Worm (Caenorhabditis elegans) whole organism, mixed stage, embryonic: ENCODE measurements around the gene suca-1.

Source experiments
- M03D4.4 ChIP-seq: sonication (generic microtip); optimal IDR thresholded peaks from 2 replicates; lab custom pipeline; 2017; ENCODE audit warnings: mild to moderate bottlenecking, missing genetic modification characterization, missing compliant biosample characterization
- bed-3 ChIP-seq: fragments of 200-800 bp; sonication (Bioruptor generic); optimal IDR thresholded peaks from 3 replicates; lab custom pipeline; 2018; ENCODE audit warnings: mild to moderate bottlenecking, missing genetic modification characterization, moderate library complexity, missing compliant biosample characterization
- blmp-1 ChIP-seq: fragments of 150-350 bp; optimal IDR thresholded peaks from 2 replicates; lab custom pipeline; 2014; ENCODE audit warnings: missing biosample characterization, missing genetic modification characterization
- ceh-39 ChIP-seq: fragments of 150-350 bp; optimal IDR thresholded peaks from 2 replicates; lab custom pipeline; 2014; ENCODE audit warnings: missing biosample characterization, missing genetic modification characterization
- ceh-43 ChIP-seq: fragments of 200-800 bp; sonication (Bioruptor generic); optimal IDR thresholded peaks from 2 replicates; lab custom pipeline; 2018; ENCODE audit warnings: mild to moderate bottlenecking, missing genetic modification characterization, moderate library complexity, missing compliant biosample characterization
- ceh-83 ChIP-seq: fragments of 200-800 bp; sonication (Bioruptor generic); optimal IDR thresholded peaks from 2 replicates; lab custom pipeline; 2018; ENCODE audit warnings: mild to moderate bottlenecking, missing genetic modification characterization, missing compliant biosample characterization
- ces-1 ChIP-seq: fragments of 150-350 bp; optimal IDR thresholded peaks from 2 replicates; lab custom pipeline; 2014; ENCODE audit warnings: missing biosample characterization, missing genetic modification reagents, missing genetic modification characterization
- cnd-1 ChIP-seq: fragments of 200-800 bp; sonication (Bioruptor generic); optimal IDR thresholded peaks from 2 replicates; lab custom pipeline; 2018; ENCODE audit warnings: mild to moderate bottlenecking, missing genetic modification characterization, missing compliant biosample characterization
- drap-1 ChIP-seq: fragments of 200-800 bp; sonication (Bioruptor generic); optimal IDR thresholded peaks from 3 replicates; lab custom pipeline; 2018; ENCODE audit warnings: mild to moderate bottlenecking, missing genetic modification characterization, missing compliant biosample characterization
- elt-1 ChIP-seq: sonication (generic microtip); optimal IDR thresholded peaks from 2 replicates; lab custom pipeline; 2017; ENCODE audit warnings: missing genetic modification characterization, mild to moderate bottlenecking, missing compliant biosample characterization, antibody characterized with exemption, moderate library complexity, borderline replicate concordance; ENCODE audit not compliant: insufficient read depth
- elt-3 ChIP-seq: fragments of 150-350 bp; optimal IDR thresholded peaks from 2 replicates; lab custom pipeline; 2014; ENCODE audit warnings: missing biosample characterization, missing genetic modification characterization
- flh-1 ChIP-seq: fragments of 200-800 bp; sonication (Bioruptor generic); optimal IDR thresholded peaks from 2 replicates; lab custom pipeline; 2018; ENCODE audit warnings: mild to moderate bottlenecking, missing genetic modification characterization, moderate library complexity, missing compliant biosample characterization
- hlh-1 ChIP-seq: fragments of 150-350 bp; optimal IDR thresholded peaks from 2 replicates; lab custom pipeline; 2014; ENCODE audit warnings: missing biosample characterization, missing genetic modification reagents, missing genetic modification characterization
- lin-32 ChIP-seq: fragments of 200-800 bp; sonication (Bioruptor generic); optimal IDR thresholded peaks from 2 replicates; lab custom pipeline; 2018; ENCODE audit warnings: mild to moderate bottlenecking, missing genetic modification characterization, missing compliant biosample characterization
- lsy-2 ChIP-seq: fragments of 150-350 bp; optimal IDR thresholded peaks from 2 replicates; lab custom pipeline; 2014; ENCODE audit warnings: missing biosample characterization, missing genetic modification characterization
- mab-5 ChIP-seq: fragments of 150-350 bp; optimal IDR thresholded peaks from 2 replicates; lab custom pipeline; 2014; ENCODE audit warnings: missing biosample characterization, missing genetic modification characterization
- mep-1 ChIP-seq: fragments of 150-350 bp; optimal IDR thresholded peaks from 2 replicates; lab custom pipeline; 2017; ENCODE audit warnings: missing biosample characterization, missing genetic modification reagents, missing genetic modification characterization, inconsistent platforms
- mls-2 ChIP-seq: sonication (generic microtip); optimal IDR thresholded peaks from 2 replicates; lab custom pipeline; 2016; ENCODE audit warnings: mild to moderate bottlenecking, missing genetic modification characterization, moderate library complexity, missing compliant biosample characterization
- nhr-12 ChIP-seq: fragments of 150-350 bp; optimal IDR thresholded peaks from 2 replicates; lab custom pipeline; 2014; ENCODE audit warnings: missing biosample characterization, missing genetic modification characterization
- nhr-2 ChIP-seq: fragments of 150-350 bp; optimal IDR thresholded peaks from 2 replicates; lab custom pipeline; 2014; ENCODE audit warnings: missing biosample characterization, missing genetic modification characterization
- nhr-237 ChIP-seq: fragments of 150-350 bp; optimal IDR thresholded peaks from 2 replicates; lab custom pipeline; 2014; ENCODE audit warnings: missing biosample characterization, missing genetic modification characterization
- nhr-28 ChIP-seq: fragments of 150-350 bp; optimal IDR thresholded peaks from 2 replicates; lab custom pipeline; 2014; ENCODE audit warnings: missing biosample characterization, missing genetic modification characterization
- nhr-76 ChIP-seq: sonication (generic microtip); optimal IDR thresholded peaks from 2 replicates; lab custom pipeline; 2017; ENCODE audit warnings: missing biosample characterization, missing genetic modification characterization
- sem-2 ChIP-seq: fragments of 200-800 bp; sonication (Bioruptor generic); optimal IDR thresholded peaks from 2 replicates; lab custom pipeline; 2018; ENCODE audit warnings: mild to moderate bottlenecking, missing genetic modification characterization, missing compliant biosample characterization
- snpc-4 ChIP-seq: fragments of 150-350 bp; optimal IDR thresholded peaks from 2 replicates; lab custom pipeline; 2014; ENCODE audit warnings: missing biosample characterization, missing genetic modification characterization
- sptf-1 ChIP-seq: sonication (generic microtip); optimal IDR thresholded peaks from 2 replicates; lab custom pipeline; 2017; ENCODE audit warnings: mild to moderate bottlenecking, missing genetic modification characterization, moderate library complexity, missing compliant biosample characterization
- tbx-8 ChIP-seq: fragments of 200-800 bp; sonication (Bioruptor generic); optimal IDR thresholded peaks from 2 replicates; lab custom pipeline; 2018; ENCODE audit warnings: mild to moderate bottlenecking, missing genetic modification characterization, moderate library complexity, missing compliant biosample characterization
- unc-39 ChIP-seq: fragments of 150-350 bp; optimal IDR thresholded peaks from 2 replicates; lab custom pipeline; 2014; ENCODE audit warnings: missing biosample characterization, missing genetic modification characterization
- zip-8 ChIP-seq: fragments of 150-350 bp; optimal IDR thresholded peaks from 2 replicates; lab custom pipeline; 2014; ENCODE audit warnings: missing biosample characterization, missing genetic modification characterization
- ztf-11 ChIP-seq: fragments of 150-350 bp; optimal IDR thresholded peaks from 2 replicates; lab custom pipeline; 2014; ENCODE audit warnings: missing biosample characterization, missing genetic modification characterization

The suca-1 gene

DNA sequence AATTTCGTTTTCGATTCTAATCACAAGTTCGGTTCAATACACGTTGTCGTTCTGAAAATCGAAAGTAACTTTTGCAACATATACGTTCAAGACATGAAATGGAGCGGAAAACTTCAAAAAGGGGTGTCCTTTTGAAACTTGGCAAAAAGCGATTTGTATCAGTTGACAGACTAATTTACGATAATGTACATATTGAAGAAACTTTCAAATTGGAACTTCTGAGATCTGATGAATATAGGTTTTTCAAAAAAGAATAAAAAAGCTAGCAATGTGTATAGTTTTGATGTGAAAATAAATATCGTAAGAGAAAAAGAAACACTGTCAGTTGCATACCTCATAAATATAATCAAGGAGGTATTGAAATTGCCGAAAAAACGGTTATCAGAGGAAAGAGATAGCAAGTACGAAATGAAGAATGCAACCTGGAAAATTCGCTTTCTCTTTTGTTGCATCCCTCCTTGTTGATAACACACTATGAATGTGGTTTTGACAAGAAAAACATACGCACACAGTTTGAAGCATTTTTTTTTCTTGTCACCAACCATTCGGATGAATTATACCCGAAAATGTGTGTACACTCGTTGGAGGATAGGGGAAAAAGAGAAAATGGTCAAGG is 29.1 kb upstream of the suca-1 start, which contains the start of gene dgn-1:
TSS of gene dgn-1 (minus strand) at position 51 of the 616 bp plus-strand sequence.
- TF ChIP-seq unc-39 (tag; lab: Kevin White, UChicago) (no peak), zip-8 (no peak), snpc-4 (tag; lab: Kevin White, UChicago) (no peak), sptf-1 (tag; lab: Kevin White, UChicago) (no peak), mep-1 (tag; lab: Kevin White, UChicago) (no peak), drap-1 (no peak), lsy-2 (tag; lab: Kevin White, UChicago) (no peak), mls-2 (no peak), nhr-237 (tag; lab: Kevin White, UChicago) (no peak), sem-2 (GFP tag; lab: Kevin White, UChicago) (no peak), flh-1 (GFP tag; lab: Kevin White, UChicago) (no peak), nhr-2 (tag; lab: Kevin White, UChicago) (no peak), hlh-1 (tag; lab: Kevin White, UChicago) (no peak), tbx-8 (GFP tag; lab: Kevin White, UChicago) (no peak), ceh-39 (tag; lab: Kevin White, UChicago) (no peak), mab-5 (tag; lab: Kevin White, UChicago) (no peak), cnd-1 (tag; lab: Kevin White, UChicago) (no peak), ceh-43 (GFP tag; lab: Kevin White, UChicago) (no peak)

DNA sequence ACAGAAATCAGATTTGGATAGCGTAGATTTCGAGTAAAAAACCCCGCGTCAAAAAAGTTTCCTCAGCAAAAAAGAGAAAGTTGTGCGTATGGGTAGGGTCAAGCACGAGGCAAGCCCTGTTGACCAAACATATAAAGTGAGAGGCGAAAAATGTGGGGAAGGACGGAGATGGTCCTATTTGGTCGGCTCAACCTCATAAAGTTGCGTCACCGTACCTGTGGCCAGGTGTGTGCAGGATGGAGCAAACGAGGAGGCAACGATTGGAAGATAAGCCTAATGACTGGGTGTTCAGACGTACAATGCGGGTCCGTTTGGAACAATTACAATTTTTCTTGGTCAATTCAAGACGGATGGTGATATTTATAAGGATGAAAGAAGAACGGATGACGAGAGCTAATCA is 27.2 kb upstream of the suca-1 start:
- TF ChIP-seq nhr-2 (tag; lab: Kevin White, UChicago) (peak; percentile 57), unc-39 (tag; lab: Kevin White, UChicago) (no peak), lin-32 (GFP tag; lab: Kevin White, UChicago) (peak; percentile 68), zip-8 (peak; percentile 34)
- TF ChIP-seq, all 35 proteins: peak for 3

DNA sequence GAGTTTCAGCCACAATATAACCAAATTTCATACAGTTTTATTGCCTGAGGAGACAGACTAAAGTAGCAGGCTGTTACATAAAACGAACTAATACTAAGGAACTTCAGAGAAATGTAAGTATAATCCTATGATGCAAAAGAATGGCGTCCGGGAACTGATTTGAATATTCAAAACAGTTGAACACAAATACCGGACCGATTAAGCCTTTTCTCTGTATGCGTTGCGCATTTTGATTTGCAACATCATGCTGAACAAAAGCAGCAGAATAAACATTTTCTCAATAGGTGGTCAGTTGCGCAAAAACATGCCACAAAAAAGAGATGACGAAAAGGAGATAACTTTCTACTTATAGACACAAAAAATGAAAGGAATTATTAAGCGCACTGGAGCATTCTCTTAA is 24.1 kb upstream of the suca-1 start:
- TF ChIP-seq nhr-28 (tag; lab: Kevin White, UChicago) (no peak), drap-1 (no peak), ceh-39 (tag; lab: Kevin White, UChicago) (no peak), zip-8 (no peak), cnd-1 (tag; lab: Kevin White, UChicago) (no peak), elt-1 (tag; lab: Kevin White, UChicago) (no peak), hlh-1 (tag; lab: Kevin White, UChicago) (no peak)

DNA sequence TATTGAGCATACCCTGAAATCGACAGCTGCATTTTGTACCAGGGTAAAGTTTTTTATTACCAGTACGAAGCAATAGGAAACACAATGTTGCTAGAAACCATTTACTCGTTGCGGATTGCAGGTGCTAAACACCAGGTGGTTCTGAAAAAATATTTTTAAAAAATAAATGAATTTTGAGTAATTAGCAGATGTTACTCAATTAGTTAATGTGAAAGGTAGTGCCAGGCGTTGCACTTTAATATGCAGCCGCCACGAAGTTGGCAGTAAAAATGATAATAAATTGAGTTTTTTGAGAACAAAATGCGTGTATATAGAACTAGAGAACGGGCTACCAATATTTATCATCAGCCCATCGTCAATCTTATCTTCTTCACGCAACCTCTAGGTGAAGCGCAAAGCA is 19.7 kb upstream of the suca-1 start, which contains the start of gene nstp-9:
TSS of gene nstp-9 (minus strand) at position 101 of the 400 bp plus-strand sequence.
- TF ChIP-seq lin-32 (GFP tag; lab: Kevin White, UChicago) = no peak
- TF ChIP-seq mep-1 (tag; lab: Kevin White, UChicago) = no peak
- TF ChIP-seq ces-1 = no peak
- no peak for TF ChIP-seq mab-5 (tag; lab: Kevin White, UChicago)
- TF ChIP-seq nhr-237 (tag; lab: Kevin White, UChicago) = no peak
- TF ChIP-seq ceh-39 (tag; lab: Kevin White, UChicago) = no peak
- no peak for TF ChIP-seq bed-3
- no peak for TF ChIP-seq hlh-1 (tag; lab: Kevin White, UChicago)
- TF ChIP-seq ceh-43 (GFP tag; lab: Kevin White, UChicago) = no peak
- no peak for TF ChIP-seq nhr-12 (tag; lab: Kevin White, UChicago)
- TF ChIP-seq ztf-11 (tag; lab: Kevin White, UChicago) = no peak
- TF ChIP-seq M03D4.4 (tag; lab: Kevin White, UChicago) = no peak

DNA sequence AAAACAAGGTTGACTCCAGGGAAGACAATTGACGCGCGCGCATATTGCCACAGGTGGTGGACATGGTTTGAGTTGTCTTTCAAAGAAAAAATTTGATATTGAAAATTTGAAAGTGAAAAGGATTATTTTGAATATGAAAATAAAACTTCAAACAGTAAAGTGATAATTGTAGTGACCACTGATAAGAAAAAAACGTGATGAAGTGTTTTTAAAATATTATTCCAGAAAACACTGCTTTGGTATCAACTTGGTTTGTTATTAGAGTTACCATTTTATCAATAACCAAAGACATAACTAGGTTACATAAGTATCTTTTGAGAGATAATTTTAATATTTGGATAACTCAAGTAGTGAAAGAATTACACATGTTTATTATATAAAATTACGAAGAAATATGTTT is 16.3 kb upstream of the suca-1 start:
- TF ChIP-seq nhr-28 (tag; lab: Kevin White, UChicago) = no peak
- TF ChIP-seq ztf-11 (tag; lab: Kevin White, UChicago) = no peak
- TF ChIP-seq mab-5 (tag; lab: Kevin White, UChicago) = no peak
- TF ChIP-seq ceh-43 (GFP tag; lab: Kevin White, UChicago) = no peak
- no peak for TF ChIP-seq nhr-2 (tag; lab: Kevin White, UChicago)
- TF ChIP-seq sem-2 (GFP tag; lab: Kevin White, UChicago) = no peak
- TF ChIP-seq blmp-1 (tag; lab: Kevin White, UChicago) = no peak
- TF ChIP-seq lin-32 (GFP tag; lab: Kevin White, UChicago) = no peak
- TF ChIP-seq unc-39 (tag; lab: Kevin White, UChicago) = no peak
- TF ChIP-seq tbx-8 (GFP tag; lab: Kevin White, UChicago) = no peak
- TF ChIP-seq nhr-76 (tag; lab: Kevin White, UChicago) = no peak
- no peak for TF ChIP-seq elt-3 (tag; lab: Kevin White, UChicago)
- TF ChIP-seq ceh-83 (GFP tag; lab: Kevin White, UChicago) = no peak
